Worm (Caenorhabditis elegans): Measurements from ENCODE around the gene grl-14.

ce11 chrV:20838565-20838964 lies 13.2 kb downstream of the grl-14 start, which contains the start of gene exos-7:
- TF ChIP-seq med-1 (GFP tag; optimal IDR thresholded peaks at IDR 0.05; ENCODE audit: insufficient read depth) (no peak), flt-1 (GFP tag; IDR thresholded peaks at IDR 0.05) (no peak), tab-1 (GFP tag; IDR thresholded peaks at IDR 0.05) (no peak), cog-1 (tag; optimal IDR thresholded peaks at IDR 0.05) (no peak), ztf-29 (GFP tag; IDR thresholded peaks at IDR 0.05) (no peak)
